Worm (Caenorhabditis elegans): ENCODE data around the gene T12A7.2.

ce11 chrIV:11773692-11774225, 12.8 kb upstream of the T12A7.2 start, which contains the start of gene lips-5:
- TF ChIP-seq him-1 (tag; optimal IDR thresholded peaks at IDR 0.05) (no peak), W03F9.2 (tag; optimal IDR thresholded peaks at IDR 0.05) (no peak)

Measured in whole organism, L4/young adult.